Fruit fly (Drosophila melanogaster): ENCODE results near the gene CG12689.

Gene CG12689

dm6 chrX:7616920-7617319 is 31.0 kb upstream of the CG12689 start (continued):
- peak; percentile 30 for TF ChIP-seq tio (GFP tag; optimal IDR thresholded peaks at IDR 0.05)
- TF ChIP-seq salm (tag; optimal IDR thresholded peaks at IDR 0.05): peak; percentile 46
- TF ChIP-seq tin (GFP tag; optimal IDR thresholded peaks at IDR 0.05): peak; percentile 53
- peak; percentile 80 for TF ChIP-seq unpg (GFP tag; optimal IDR thresholded peaks at IDR 0.05)
- no peak for TF ChIP-seq Optix (GFP tag; IDR thresholded peaks at IDR 0.05)
- no peak for TF ChIP-seq fru (optimal IDR thresholded peaks at IDR 0.05)
- peak; percentile 52 for TF ChIP-seq CG4424 (GFP tag; optimal IDR thresholded peaks at IDR 0.05)
- peak; percentile 68 for TF ChIP-seq Ptx1 (GFP tag; IDR thresholded peaks at IDR 0.05)
- TF ChIP-seq CG6854 (GFP tag; optimal IDR thresholded peaks at IDR 0.05): no peak
- TF ChIP-seq seq (GFP tag; IDR thresholded peaks at IDR 0.05): peak; percentile 38; the same call in 1 of the 2 replicates
- no peak for TF ChIP-seq Dfd (GFP tag; optimal IDR thresholded peaks at IDR 0.05)
- TF ChIP-seq ems (GFP tag; optimal IDR thresholded peaks at IDR 0.05): no peak
- TF ChIP-seq CG15269 (tag; optimal IDR thresholded peaks at IDR 0.05): peak; percentile 61
- TF ChIP-seq bowl (GFP tag; IDR thresholded peaks at IDR 0.05): peak; percentile 43; the same call in 1 of the 2 replicates
- peak; percentile 27 for TF ChIP-seq CG2875 (GFP tag; optimal IDR thresholded peaks at IDR 0.05)
- no peak for TF ChIP-seq CG7745 (tag; optimal IDR thresholded peaks at IDR 0.05)
- TF ChIP-seq CG11696 (GFP tag; IDR thresholded peaks at IDR 0.05): 0 out of 2 replicates have a peak, but pooled peaks have one; percentile 28
- peak; percentile 64 for TF ChIP-seq az2 (GFP tag; optimal IDR thresholded peaks at IDR 0.05)
- peak; percentile 60 for TF ChIP-seq CG32532 (GFP tag; IDR thresholded peaks at IDR 0.05)
- TF ChIP-seq sug (tag; optimal IDR thresholded peaks at IDR 0.05): no peak
- no peak for TF ChIP-seq CG3281 (GFP tag; optimal IDR thresholded peaks at IDR 0.05)
- peak; percentile 67 for TF ChIP-seq fd96Cb (tag; optimal IDR thresholded peaks at IDR 0.05)
- no peak for TF ChIP-seq CG10321 (GFP tag; IDR thresholded peaks at IDR 0.05)
- no peak for TF ChIP-seq HmgZ (tag; optimal IDR thresholded peaks at IDR 0.05)
- peak; percentile 67 for TF ChIP-seq CG2712 (tag; optimal IDR thresholded peaks at IDR 0.05)
- peak; percentile 69 for TF ChIP-seq CG13424 (tag; optimal IDR thresholded peaks at IDR 0.05)
- TF ChIP-seq gem (tag; optimal IDR thresholded peaks at IDR 0.05): peak; percentile 83
- peak; percentile 56 for TF ChIP-seq Asciz (GFP tag; optimal IDR thresholded peaks at IDR 0.05)
- TF ChIP-seq CG10431 (GFP tag; optimal IDR thresholded peaks at IDR 0.05): peak; percentile 14
- no peak for TF ChIP-seq Bteb2 (GFP tag; optimal IDR thresholded peaks at IDR 0.05)
- TF ChIP-seq Hsf (GFP tag; optimal IDR thresholded peaks at IDR 0.05): peak; percentile 31
- peak; percentile 4 for TF ChIP-seq CG8359 (GFP tag; optimal IDR thresholded peaks at IDR 0.05; ENCODE audit: borderline replicate concordance)
- TF ChIP-seq CG9215 (GFP tag; IDR thresholded peaks at IDR 0.05): no peak
- TF ChIP-seq esg (GFP tag; conservative IDR thresholded peaks at IDR 0.05): peak; percentile 51
- peak; percentile 6 for TF ChIP-seq trh (GFP tag; optimal IDR thresholded peaks at IDR 0.05)
- TF ChIP-seq pnt (GFP tag; optimal IDR thresholded peaks at IDR 0.05): no peak
- peak; percentile 22 for TF ChIP-seq CG9437 (GFP tag; optimal IDR thresholded peaks at IDR 0.05)
- TF ChIP-seq CG11093 (GFP tag; IDR thresholded peaks at IDR 0.05): no peak
- TF ChIP-seq ERR (GFP tag; optimal IDR thresholded peaks at IDR 0.05): no peak
- TF ChIP-seq CG9932 (GFP tag; IDR thresholded peaks at IDR 0.05): peak; percentile 37; the same call in 1 of the 2 replicates
- no peak for TF ChIP-seq CG11247 (GFP tag; IDR thresholded peaks at IDR 0.05)
- no peak for TF ChIP-seq CG18619 (GFP tag; optimal IDR thresholded peaks at IDR 0.05)
- no peak for TF ChIP-seq tna (GFP tag; IDR thresholded peaks at IDR 0.05; ENCODE audit: partially characterized antibody)
- peak; percentile 27 for TF ChIP-seq Spps (tag; optimal IDR thresholded peaks at IDR 0.05)
- TF ChIP-seq CG11560 (tag; IDR thresholded peaks at IDR 0.05): no peak
- TF ChIP-seq ap (GFP tag; IDR thresholded peaks at IDR 0.05): peak; percentile 42; the same call in 1 of the 2 replicates
- TF ChIP-seq CG33557 (GFP tag; optimal IDR thresholded peaks at IDR 0.05): peak; percentile 55
- TF ChIP-seq ci (GFP tag; IDR thresholded peaks at IDR 0.05): peak; percentile 81
- no peak for TF ChIP-seq Trl (optimal IDR thresholded peaks at IDR 0.05)
- TF ChIP-seq Trl (GFP tag; optimal IDR thresholded peaks at IDR 0.05): no peak
- TF ChIP-seq Max (GFP tag; optimal IDR thresholded peaks at IDR 0.05): peak; percentile 21
- no peak for TF ChIP-seq Pdp1 (GFP tag; optimal IDR thresholded peaks at IDR 0.05)
